Fruit fly (Drosophila melanogaster) whole organism, embryonic: ENCODE data around the gene CG14817.

Experiments
- CG7786 ChIP-seq: fragments of 200-800 bp; sonication (Bioruptor generic); optimal IDR thresholded peaks from 2 replicates; lab custom pipeline; 2016; ENCODE audit warnings: missing biosample characterization, missing genetic modification characterization
- HmgZ ChIP-seq: fragments of 200-800 bp; sonication (Bioruptor generic); optimal IDR thresholded peaks from 2 replicates; lab custom pipeline; 2018; ENCODE audit warnings: missing biosample characterization, mild to moderate bottlenecking, missing genetic modification characterization
- nau ChIP-seq: fragments of 200-800 bp; sonication (Bioruptor generic); optimal IDR thresholded peaks from 3 replicates; lab custom pipeline; 2017; ENCODE audit warnings: missing biosample characterization, mild to moderate bottlenecking, missing genetic modification characterization, missing genetic modification reagents
- pb ChIP-seq: fragments of 200-800 bp; sonication (Bioruptor generic); optimal IDR thresholded peaks from 3 replicates; lab custom pipeline; 2016; ENCODE audit warnings: missing biosample characterization, missing genetic modification characterization

DNA sequence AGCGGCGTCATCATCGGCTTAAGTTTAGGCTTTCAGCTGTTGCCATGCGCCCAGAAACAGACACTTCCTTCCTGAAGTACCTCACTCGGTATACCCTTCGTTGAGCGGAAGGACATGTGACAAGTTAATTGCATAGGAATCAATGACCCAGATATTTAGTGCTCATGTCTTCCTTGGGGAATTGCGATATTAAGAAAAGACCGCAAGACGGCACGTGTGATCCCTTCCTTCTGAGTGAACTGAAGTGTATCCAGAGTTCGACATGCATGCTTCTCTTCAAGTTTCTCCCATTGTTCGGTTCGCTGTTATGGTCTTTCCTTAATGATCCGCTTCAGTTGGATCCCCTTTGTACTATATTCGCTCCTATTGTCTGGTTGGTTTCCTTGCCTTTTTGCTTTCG lies 36.5 kb downstream of the CG14817 start:
- no peak for TF ChIP-seq HmgZ (tag; lab: Kevin White, UChicago)
- no peak for TF ChIP-seq CG7786
- no peak for TF ChIP-seq nau (GFP tag; lab: Kevin White, UChicago)
- no peak for TF ChIP-seq pb (GFP tag; lab: Kevin White, UChicago)
